Fruit fly (Drosophila melanogaster): ENCODE measurements around the gene sNPF.

Gene sNPF

DNA sequence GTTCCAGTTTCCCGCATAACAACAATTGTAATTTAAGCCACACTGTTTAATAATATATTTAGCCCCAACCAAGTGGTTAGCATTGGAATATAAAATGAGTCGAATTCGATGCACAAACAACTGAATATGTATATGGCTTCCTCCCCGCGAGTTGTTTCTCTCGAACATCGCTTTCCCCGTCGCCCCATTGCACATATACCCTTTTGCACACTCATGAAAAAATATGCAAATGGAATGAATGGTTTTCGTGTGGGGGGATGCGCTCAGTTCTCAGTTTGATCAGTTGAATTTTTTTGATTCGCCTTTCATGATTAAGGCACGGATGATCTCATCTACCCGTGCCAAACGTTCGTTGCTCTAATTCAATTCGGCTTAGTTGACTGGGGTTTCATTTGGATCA is 53.1 kb downstream of the sNPF start:
- TF ChIP-seq wdn (GFP tag; IDR thresholded peaks at IDR 0.05) (no peak), dysf (GFP tag; IDR thresholded peaks at IDR 0.05) (no peak), Dll (GFP tag; IDR thresholded peaks at IDR 0.05; ENCODE audit: partially characterized antibody) (no peak), lilli (GFP tag; optimal IDR thresholded peaks at IDR 0.05) (no peak), Med (GFP tag) (peak; percentile 21), unpg (GFP tag; optimal IDR thresholded peaks at IDR 0.05) (no peak), CG14965 (GFP tag; optimal IDR thresholded peaks at IDR 0.05; ENCODE audit: borderline replicate concordance) (no peak), CG12769 (tag; optimal IDR thresholded peaks at IDR 0.05) (peak; percentile 8), sens (GFP tag) (peak; percentile 15), chinmo (GFP tag; IDR thresholded peaks at IDR 0.05; ENCODE audit: partially characterized antibody) (0 out of 4 replicates have a peak, but pooled peaks have one; percentile 70), CG18599 (GFP tag; optimal IDR thresholded peaks at IDR 0.05) (no peak), vvl (GFP tag; IDR thresholded peaks at IDR 0.05) (peak; percentile 74), en (GFP tag; optimal IDR thresholded peaks at IDR 0.05) (no peak), Ptx1 (GFP tag; IDR thresholded peaks at IDR 0.05) (no peak), Hr51 (GFP tag; optimal IDR thresholded peaks at IDR 0.05) (no peak), gcm (GFP tag; optimal IDR thresholded peaks at IDR 0.05) (no peak), BtbVII (GFP tag; optimal IDR thresholded peaks at IDR 0.05) (no peak), MESR4 (GFP tag; optimal IDR thresholded peaks at IDR 0.05) (no peak), row (GFP tag; IDR thresholded peaks at IDR 0.05) (no peak), CG11723 (GFP tag; optimal IDR thresholded peaks at IDR 0.05) (no peak), yki (optimal IDR thresholded peaks at IDR 0.05) (no peak)

DNA sequence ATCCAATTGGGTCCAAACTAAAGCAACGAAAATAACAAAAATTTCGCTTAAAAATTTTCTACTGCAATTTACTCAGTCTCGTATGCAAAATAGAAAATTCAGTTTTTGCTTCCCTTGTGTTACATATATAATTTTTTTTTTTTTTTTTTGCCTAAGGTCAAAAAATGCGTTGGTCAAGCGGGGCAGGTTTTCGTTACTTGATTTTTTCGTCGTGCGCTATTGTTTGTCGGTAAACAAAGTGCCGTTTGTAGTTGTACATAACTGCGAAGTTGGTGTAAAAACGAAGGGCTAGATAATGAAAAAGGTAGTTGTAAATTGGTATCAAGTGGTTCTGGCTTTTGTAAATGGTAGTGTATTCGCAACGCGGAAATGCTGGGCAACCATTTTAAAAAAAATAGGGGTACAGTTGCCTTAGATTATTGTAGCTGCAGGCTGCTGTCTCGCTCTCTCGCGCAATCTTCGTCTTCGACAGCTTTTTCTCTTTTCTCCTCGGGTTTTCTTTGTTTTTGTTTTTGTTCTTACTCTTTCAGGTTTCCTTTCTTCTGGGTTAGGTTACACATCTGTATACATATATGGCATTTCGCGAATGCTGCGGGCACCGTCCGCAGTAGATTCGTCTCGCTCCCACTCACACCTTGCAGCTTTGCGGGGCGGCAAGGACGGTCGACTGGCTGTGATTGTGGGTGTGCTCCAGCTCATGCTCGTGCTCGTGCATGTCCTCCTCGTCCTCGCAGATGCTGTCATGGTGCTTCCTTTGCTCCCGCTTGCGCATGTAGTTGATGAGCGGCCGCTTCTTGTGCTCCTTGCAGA is 54.6 kb downstream of the sNPF start:
- TF ChIP-seq CG13296 (GFP tag; optimal IDR thresholded peaks at IDR 0.05), result peak; percentile 9
- no peak for TF ChIP-seq CG8944 (GFP tag; optimal IDR thresholded peaks at IDR 0.05)
- TF ChIP-seq so (GFP tag; IDR thresholded peaks at IDR 0.05), result 0 out of 3 replicates have a peak, but pooled peaks have one; percentile 28
- peak; percentile 28 for TF ChIP-seq nom (GFP tag; optimal IDR thresholded peaks at IDR 0.05)
- TF ChIP-seq ken (GFP tag; IDR thresholded peaks at IDR 0.05), result 0 out of 3 replicates have a peak, but pooled peaks have one; percentile 41
- no peak for TF ChIP-seq luna (GFP tag; optimal IDR thresholded peaks at IDR 0.05)
- TF ChIP-seq nau (GFP tag; optimal IDR thresholded peaks at IDR 0.05), result no peak
- no peak for TF ChIP-seq disco-r (GFP tag; optimal IDR thresholded peaks at IDR 0.05)
- 0 out of 2 replicates have a peak, but pooled peaks have one; percentile 33 for TF ChIP-seq CG14014 (GFP tag; IDR thresholded peaks at IDR 0.05)
- TF ChIP-seq CG4424 (GFP tag; optimal IDR thresholded peaks at IDR 0.05), result no peak
- peak; percentile 34 for TF ChIP-seq Ets65A (GFP tag)
- TF ChIP-seq CG3065 (GFP tag; optimal IDR thresholded peaks at IDR 0.05), result no peak
- TF ChIP-seq unc-4 (GFP tag; IDR thresholded peaks at IDR 0.05; ENCODE audit: partially characterized antibody), result no peak
- 0 out of 2 replicates have a peak, but pooled peaks have one; percentile 16 for TF ChIP-seq sens-2 (GFP tag; IDR thresholded peaks at IDR 0.05)
- TF ChIP-seq CG16815 (GFP tag; optimal IDR thresholded peaks at IDR 0.05), result no peak
- peak; percentile 6 for TF ChIP-seq gem (tag; optimal IDR thresholded peaks at IDR 0.05)
- TF ChIP-seq CG8765 (GFP tag; IDR thresholded peaks at IDR 0.05), result no peak
- TF ChIP-seq phol (tag; optimal IDR thresholded peaks at IDR 0.05), result no peak
- no peak for TF ChIP-seq CG31224 (GFP tag; IDR thresholded peaks at IDR 0.05)
- no peak for TF ChIP-seq CG14965 (GFP tag; optimal IDR thresholded peaks at IDR 0.05; ENCODE audit: borderline replicate concordance)
- TF ChIP-seq CG14050 (GFP tag; IDR thresholded peaks at IDR 0.05), result no peak
- TF ChIP-seq CG8478 (optimal IDR thresholded peaks at IDR 0.05), result peak; percentile 39
- peak; percentile 21; the same call in 1 of the 2 replicates for TF ChIP-seq Rfx (GFP tag; IDR thresholded peaks at IDR 0.05)
- no peak for TF ChIP-seq fru (optimal IDR thresholded peaks at IDR 0.05)
- peak; percentile 13 for TF ChIP-seq CG2120 (GFP tag; optimal IDR thresholded peaks at IDR 0.05)
- TF ChIP-seq HHEX (GFP tag; optimal IDR thresholded peaks at IDR 0.05), result no peak
- peak; percentile 21 for TF ChIP-seq lab (GFP tag; optimal IDR thresholded peaks at IDR 0.05)
- TF ChIP-seq CG11560 (tag; IDR thresholded peaks at IDR 0.05), result no peak
- TF ChIP-seq CG32532 (GFP tag; IDR thresholded peaks at IDR 0.05), result no peak
- peak; percentile 16; the same call in 1 of the 3 replicates for TF ChIP-seq row (GFP tag; IDR thresholded peaks at IDR 0.05)
- TF ChIP-seq sna (GFP tag; IDR thresholded peaks at IDR 0.05; ENCODE audit: partially characterized antibody), result no peak

All from whole organism, embryonic.